Fruit fly (Drosophila melanogaster): ENCODE results near the gene Sox102F.
A peak's percentile ranks its signal among the peaks of the same experiment; 100 is the strongest.

Gene Sox102F

dm6 chr4:833790-834451 lies at the start of gene Sox102F:
Sox102F (minus strand) TSS chr4:834393.
- TF ChIP-seq CG17801 (GFP tag; optimal IDR thresholded peaks at IDR 0.05; ENCODE audit: partially characterized antibody), result no peak

- no peak for TF ChIP-seq CG17801 (GFP tag; optimal IDR thresholded peaks at IDR 0.05; ENCODE audit: partially characterized antibody)
These were observed 45.0 kb upstream of the Sox102F start for dm6 chr4:879061-879708.

- no peak for TF ChIP-seq CG17801 (GFP tag; optimal IDR thresholded peaks at IDR 0.05; ENCODE audit: partially characterized antibody)
These were observed 33.7 kb upstream of the Sox102F start for dm6 chr4:867937-868336.

- peak; percentile 52 for TF ChIP-seq CG17801 (GFP tag; optimal IDR thresholded peaks at IDR 0.05; ENCODE audit: partially characterized antibody)
These were observed 32.4 kb upstream of the Sox102F start, which contains the start of gene Gyf for dm6 chr4:866437-867216. Gyf (minus strand) TSS chr4:867025.

DNA sequence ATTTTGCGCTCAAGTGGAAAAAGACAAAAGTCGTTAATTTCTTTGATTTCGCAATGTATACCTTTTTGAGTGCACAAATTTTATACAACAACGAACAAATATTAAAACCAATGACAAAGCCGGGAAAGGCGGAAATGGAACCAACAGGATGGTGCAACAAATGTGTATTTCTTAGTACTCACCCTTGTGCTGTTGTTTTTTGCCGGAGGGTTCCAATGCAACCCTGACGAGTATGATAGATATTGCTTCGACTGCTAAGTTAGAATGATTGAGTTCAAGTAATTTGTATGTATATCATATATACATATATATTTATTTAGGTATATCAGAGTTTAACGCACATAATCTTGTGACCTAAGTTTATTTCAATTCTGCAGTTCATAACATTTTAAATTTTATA lies 20.9 kb upstream of the Sox102F start:
- no peak for TF ChIP-seq CG17801 (GFP tag; optimal IDR thresholded peaks at IDR 0.05; ENCODE audit: partially characterized antibody)

DNA sequence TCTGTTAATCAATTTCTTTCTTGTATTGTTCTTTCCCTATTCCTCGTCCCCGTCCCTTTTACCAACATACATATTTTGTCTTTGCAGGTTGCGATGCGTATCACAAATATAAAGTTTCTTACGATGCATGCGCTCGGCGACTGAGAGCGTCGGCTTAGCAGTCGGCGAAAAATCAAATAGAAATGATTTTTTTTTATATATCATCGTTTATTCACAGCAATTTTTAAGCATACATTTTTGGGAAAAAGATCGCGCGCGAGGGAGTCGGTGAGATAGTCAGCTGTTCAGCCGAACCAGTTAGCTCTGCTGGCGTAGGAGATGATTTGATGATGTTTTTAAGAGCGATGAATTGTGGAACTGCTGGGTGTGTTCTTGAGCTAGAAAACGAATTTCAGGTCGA lies 19.2 kb upstream of the Sox102F start:
- no peak for TF ChIP-seq CG17801 (GFP tag; optimal IDR thresholded peaks at IDR 0.05; ENCODE audit: partially characterized antibody)

DNA sequence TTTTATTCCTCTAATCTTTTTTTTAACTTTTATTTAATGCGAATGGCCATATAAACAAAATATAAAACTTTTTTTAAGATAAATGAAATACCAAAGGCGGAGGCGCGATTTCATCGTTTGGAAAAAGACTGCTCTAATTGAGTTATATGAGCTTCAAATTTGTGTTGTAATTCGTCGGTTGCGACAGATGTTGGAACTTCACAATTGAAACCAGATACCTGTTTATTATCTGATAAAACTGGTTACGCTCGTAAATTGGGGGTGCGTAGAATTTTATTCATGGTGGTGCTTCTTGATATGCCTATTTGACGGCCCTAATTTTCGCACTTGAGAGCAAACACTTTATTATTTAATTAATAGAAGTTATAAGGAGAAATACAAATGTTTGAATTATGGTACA lies 18.1 kb upstream of the Sox102F start:
- no peak for TF ChIP-seq CG17801 (GFP tag; optimal IDR thresholded peaks at IDR 0.05; ENCODE audit: partially characterized antibody)

- no peak for TF ChIP-seq CG17801 (GFP tag; optimal IDR thresholded peaks at IDR 0.05; ENCODE audit: partially characterized antibody)
These were observed 16.9 kb upstream of the Sox102F start for dm6 chr4:851131-851530.

- TF ChIP-seq CG17801 (GFP tag; optimal IDR thresholded peaks at IDR 0.05; ENCODE audit: partially characterized antibody), result no peak
These were observed 11.9 kb upstream of the Sox102F start for dm6 chr4:846092-846491.

DNA sequence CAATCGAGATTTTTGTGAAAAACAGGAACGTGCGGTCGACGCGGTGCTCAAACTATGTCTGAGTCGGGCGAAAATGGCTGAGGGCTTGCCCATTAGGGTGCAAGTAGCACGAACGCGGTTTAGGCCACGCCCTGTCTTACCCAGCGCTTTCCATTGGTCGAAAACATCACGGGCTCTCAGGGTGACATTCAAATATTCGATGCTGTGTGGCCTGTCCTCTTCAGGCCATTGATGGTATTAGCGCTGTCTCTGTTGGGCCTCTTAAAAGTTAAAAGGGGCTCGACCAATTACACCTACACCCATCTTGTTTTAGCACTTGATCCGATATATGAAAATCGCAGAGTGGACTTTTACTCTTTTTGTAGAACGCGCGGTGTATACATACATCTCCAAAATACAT lies 10.3 kb upstream of the Sox102F start, which contains the start of gene fd102C:
TSS of gene fd102C (minus strand) at position 62 of the 400 bp plus-strand sequence.
- no peak for TF ChIP-seq CG17801 (GFP tag; optimal IDR thresholded peaks at IDR 0.05; ENCODE audit: partially characterized antibody)

dm6 chr4:835535-836138 lies 1.4 kb upstream of the Sox102F start:
- TF ChIP-seq CG17801 (GFP tag; optimal IDR thresholded peaks at IDR 0.05; ENCODE audit: partially characterized antibody), result no peak

dm6 chr4:834837-835534 lies 793 bp upstream of the Sox102F start:
- no peak for TF ChIP-seq CG17801 (GFP tag; optimal IDR thresholded peaks at IDR 0.05; ENCODE audit: partially characterized antibody)

- TF ChIP-seq CG17801 (GFP tag; optimal IDR thresholded peaks at IDR 0.05; ENCODE audit: partially characterized antibody), result no peak
These were observed 243 bp upstream of the Sox102F start for dm6 chr4:834452-834820.

DNA sequence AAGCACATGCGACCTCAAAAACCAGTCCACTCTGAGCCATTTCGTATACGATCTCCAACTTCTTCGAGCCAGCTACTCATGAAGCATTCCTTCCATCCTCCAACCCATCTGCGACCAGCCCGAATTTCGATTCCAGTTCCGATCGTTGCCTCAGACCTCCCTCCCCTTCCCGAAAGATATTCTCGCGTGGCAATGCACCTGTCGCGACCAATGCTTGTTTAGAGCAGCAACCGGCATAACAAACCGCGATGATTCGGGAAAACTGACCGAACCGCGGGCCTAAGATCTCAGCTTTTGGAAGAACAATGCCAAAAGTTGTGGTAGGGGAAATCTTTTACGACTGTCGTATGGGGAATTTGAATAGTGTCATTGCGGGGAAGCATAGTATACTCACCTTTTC lies 1.2 kb downstream of the Sox102F start:
- TF ChIP-seq CG17801 (GFP tag; optimal IDR thresholded peaks at IDR 0.05; ENCODE audit: partially characterized antibody), result no peak

DNA sequence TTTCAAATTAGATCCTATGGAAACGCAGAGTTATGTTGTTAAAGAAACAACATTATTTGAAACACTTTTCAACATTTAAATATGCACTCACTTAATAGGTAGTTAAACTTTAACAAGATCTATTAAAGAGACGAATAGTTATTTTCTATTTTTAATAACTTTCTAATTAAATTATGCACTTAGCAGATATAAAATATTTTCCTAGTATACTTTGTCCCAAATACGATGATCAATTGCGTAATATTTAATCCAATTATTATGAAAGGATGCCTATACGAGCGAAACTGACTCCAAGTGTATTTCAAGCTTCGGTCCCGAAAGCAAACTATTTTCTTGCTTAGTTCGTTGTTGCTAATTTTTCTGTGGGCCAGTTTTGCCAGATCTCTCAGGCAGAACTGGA lies 2.4 kb downstream of the Sox102F start:
- TF ChIP-seq CG17801 (GFP tag; optimal IDR thresholded peaks at IDR 0.05; ENCODE audit: partially characterized antibody), result no peak

Data from ovary, adult (tissue).